Worm (Caenorhabditis elegans): ENCODE data around the gene mdt-22.

Gene mdt-22

DNA sequence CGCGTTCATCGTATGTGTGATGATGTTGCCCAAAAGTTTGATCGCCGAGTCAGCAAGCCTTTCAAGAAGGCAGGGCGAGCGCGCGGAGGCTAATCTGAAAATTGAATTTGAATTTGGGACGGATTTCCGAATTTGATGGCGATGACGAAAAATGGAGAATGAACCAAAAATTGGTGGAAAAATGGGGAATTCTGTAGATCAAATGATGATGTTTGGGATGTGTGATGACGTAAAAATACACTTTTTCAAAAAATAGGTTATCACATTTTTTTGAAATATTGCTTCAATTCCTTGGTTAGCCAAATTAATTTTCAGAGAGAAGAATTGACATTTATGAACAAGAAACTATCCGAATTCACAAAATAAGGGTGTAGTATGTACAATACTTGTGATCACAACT is 21.5 kb upstream of the mdt-22 start, which contains the start of gene ZK971.1:
TSS of gene ZK971.1 (minus strand) at position 101 of the 400 bp plus-strand sequence.
- TF ChIP-seq madf-3 (GFP tag; IDR thresholded peaks at IDR 0.05) (no peak), lin-40 (tag; optimal IDR thresholded peaks at IDR 0.05) (no peak), B0261.1 (tag; optimal IDR thresholded peaks at IDR 0.05) (no peak), F22D6.2 (tag; optimal IDR thresholded peaks at IDR 0.05) (no peak), F52B5.7 (tag; optimal IDR thresholded peaks at IDR 0.05) (no peak)

DNA sequence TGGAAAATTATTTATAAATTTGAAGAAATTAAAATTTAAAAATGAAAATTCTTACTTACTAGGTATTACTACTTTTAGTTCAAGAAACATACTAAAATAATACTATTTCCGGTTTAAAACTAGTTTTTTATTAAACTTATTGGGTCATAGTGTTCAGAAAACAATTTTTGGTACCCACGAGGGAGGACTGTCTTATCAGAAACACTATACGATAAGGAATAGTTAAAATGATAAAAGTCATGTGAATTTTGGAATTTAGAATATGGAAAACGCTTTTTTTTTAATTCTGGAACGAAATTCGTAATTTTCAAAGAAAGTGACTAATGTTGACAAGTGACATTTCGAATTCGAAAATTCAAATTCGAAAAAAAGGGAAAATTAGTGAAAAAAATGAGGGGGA is 19.3 kb upstream of the mdt-22 start:
- TF ChIP-seq Y56A3A.18 (GFP tag; IDR thresholded peaks at IDR 0.05) (no peak), cebp-1 (GFP tag; IDR thresholded peaks at IDR 0.05) (no peak), cebp-1 (tag; optimal IDR thresholded peaks at IDR 0.05) (no peak), ceh-91 (GFP tag; IDR thresholded peaks at IDR 0.05) (no peak), gei-17 (GFP tag; optimal IDR thresholded peaks at IDR 0.05) (no peak), ztf-6 (GFP tag; IDR thresholded peaks at IDR 0.05) (no peak), dox-1 (GFP tag; IDR thresholded peaks at IDR 0.05) (no peak), F37B4.10 (GFP tag; IDR thresholded peaks at IDR 0.05) (no peak), die-1 (tag; optimal IDR thresholded peaks at IDR 0.05) (no peak), bed-2 (GFP tag; IDR thresholded peaks at IDR 0.05) (no peak), nhr-80 (tag; optimal IDR thresholded peaks at IDR 0.05) (no peak), F39B2.1 (GFP tag; IDR thresholded peaks at IDR 0.05) (no peak), C06A6.2 (GFP tag; conservative IDR thresholded peaks at IDR 0.05) (no peak), hmg-1.2 (GFP tag; IDR thresholded peaks at IDR 0.05) (no peak), rcor-1 (GFP tag; IDR thresholded peaks at IDR 0.05) (no peak), rec-8 (tag; optimal IDR thresholded peaks at IDR 0.05) (no peak), hrde-1 (tag; optimal IDR thresholded peaks at IDR 0.05; ENCODE audit: borderline replicate concordance) (no peak)

DNA sequence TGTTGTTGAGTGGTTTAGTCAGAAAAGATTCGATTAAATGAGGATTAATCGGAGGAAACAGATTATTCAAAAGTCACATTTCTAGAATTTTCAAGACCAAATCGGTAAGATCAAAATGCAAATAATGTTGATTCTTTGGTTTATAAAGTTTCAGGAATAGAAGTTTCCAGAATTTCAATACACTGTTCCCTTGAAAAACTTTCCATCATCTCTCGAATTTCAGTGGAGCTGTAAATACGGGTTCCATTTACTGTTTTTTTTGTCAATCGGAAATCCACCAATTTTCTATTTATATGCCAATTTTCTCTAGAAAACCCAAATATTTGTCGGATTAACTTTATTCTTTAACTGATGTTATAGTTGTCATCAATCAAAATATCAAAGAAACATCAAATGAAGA is 17.9 kb upstream of the mdt-22 start:
- TF ChIP-seq egl-18 (GFP tag; IDR thresholded peaks at IDR 0.05) (no peak), rec-8 (tag; optimal IDR thresholded peaks at IDR 0.05) (no peak), ztf-25 (GFP tag; IDR thresholded peaks at IDR 0.05) (no peak), ceh-58 (GFP tag; IDR thresholded peaks at IDR 0.05) (no peak), sdz-38 (tag; optimal IDR thresholded peaks at IDR 0.05) (no peak), sptf-2 (GFP tag; optimal IDR thresholded peaks at IDR 0.05) (no peak), ets-4 (GFP tag; optimal IDR thresholded peaks at IDR 0.05) (no peak), chd-7 (tag; optimal IDR thresholded peaks at IDR 0.05) (no peak), Y79H2A.3 (GFP tag; conservative IDR thresholded peaks at IDR 0.05) (no peak), attf-5 (GFP tag; optimal IDR thresholded peaks at IDR 0.05) (no peak), pbrm-1 (GFP tag; IDR thresholded peaks at IDR 0.05) (no peak)

DNA sequence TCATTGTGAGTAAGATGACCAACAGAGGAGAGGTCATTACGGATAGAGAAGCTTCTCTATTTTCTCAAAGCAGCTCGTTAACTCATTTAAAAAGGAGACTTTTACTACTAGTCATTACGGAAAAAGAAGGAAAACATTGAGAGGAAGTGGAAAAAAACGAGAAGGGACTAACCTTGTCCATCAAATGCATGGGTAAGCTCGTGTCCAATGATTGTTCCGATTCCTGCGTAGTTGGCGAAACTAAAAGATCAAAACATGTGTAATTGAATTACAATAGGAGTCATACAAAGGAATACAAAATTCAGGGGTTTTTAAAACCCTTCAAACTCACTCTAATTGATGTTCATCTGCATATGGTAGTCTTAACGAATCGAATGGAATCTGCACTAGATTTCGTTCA is 16.0 kb upstream of the mdt-22 start:
- no peak for TF ChIP-seq sea-2 (GFP tag; IDR thresholded peaks at IDR 0.05)
- TF ChIP-seq lir-1 (GFP tag; conservative IDR thresholded peaks at IDR 0.05): no peak
- TF ChIP-seq bed-1 (GFP tag; IDR thresholded peaks at IDR 0.05): no peak
- no peak for TF ChIP-seq pbrm-1 (GFP tag; IDR thresholded peaks at IDR 0.05)
- TF ChIP-seq snpc-1.1 (tag; optimal IDR thresholded peaks at IDR 0.05; ENCODE audit: insufficient read depth): no peak
- no peak for TF ChIP-seq B0035.1 (tag; optimal IDR thresholded peaks at IDR 0.05)
- no peak for TF ChIP-seq nfya-1 (tag; optimal IDR thresholded peaks at IDR 0.05; ENCODE audit: borderline replicate concordance, insufficient read depth)
- no peak for TF ChIP-seq madf-8 (GFP tag; conservative IDR thresholded peaks at IDR 0.05)
- no peak for TF ChIP-seq ceh-58 (GFP tag; IDR thresholded peaks at IDR 0.05)
- no peak for TF ChIP-seq F57C9.4 (tag; optimal IDR thresholded peaks at IDR 0.05)
- TF ChIP-seq F39B2.1 (GFP tag; IDR thresholded peaks at IDR 0.05): no peak
- no peak for TF ChIP-seq ceh-79 (tag; optimal IDR thresholded peaks at IDR 0.05)
- TF ChIP-seq nhr-179 (tag; optimal IDR thresholded peaks at IDR 0.05): no peak
- no peak for TF ChIP-seq rcor-1 (GFP tag; IDR thresholded peaks at IDR 0.05)
- TF ChIP-seq akir-1 (GFP tag; optimal IDR thresholded peaks at IDR 0.05): no peak
- TF ChIP-seq hlh-12 (tag; optimal IDR thresholded peaks at IDR 0.05): no peak
- no peak for TF ChIP-seq tbp1 (GFP tag; optimal IDR thresholded peaks at IDR 0.05)
